Worm (Caenorhabditis elegans) whole organism, L1 larva: Measurements from ENCODE around the gene frpr-13.

ENCODE experiments used
- aly-2 ChIP-seq: fragments of 150-350 bp; optimal IDR thresholded peaks from 2 replicates; lab custom pipeline; 2014; ENCODE audit warnings: missing biosample characterization, missing genetic modification characterization
- lin-15B ChIP-seq: fragments of 150-350 bp; sonication (generic microtip); optimal IDR thresholded peaks from 3 replicates; lab custom pipeline; 2014; ENCODE audit warnings: missing biosample characterization, missing genetic modification characterization
- nhr-47 ChIP-seq: sonication (generic microtip); optimal IDR thresholded peaks from 2 replicates; lab custom pipeline; 2016; ENCODE audit warnings: mild to moderate bottlenecking, missing genetic modification characterization, moderate library complexity, missing compliant biosample characterization
- nhr-71 ChIP-seq: sonication (generic microtip); optimal IDR thresholded peaks from 2 replicates; lab custom pipeline; 2016; ENCODE audit warnings: mild to moderate bottlenecking, missing genetic modification characterization, moderate library complexity, missing compliant biosample characterization
- nhr-84 ChIP-seq: sonication (generic microtip); optimal IDR thresholded peaks from 2 replicates; lab custom pipeline; 2017; ENCODE audit warnings: missing biosample characterization, missing genetic modification characterization
- pqm-1 ChIP-seq: sonication (generic microtip); optimal IDR thresholded peaks from 3 replicates; lab custom pipeline; 2017; ENCODE audit warnings: missing biosample characterization, missing genetic modification characterization
- skn-1 ChIP-seq: fragments of 150-350 bp; optimal IDR thresholded peaks from 2 replicates; lab custom pipeline; 2014; ENCODE audit warnings: missing biosample characterization, missing genetic modification characterization
- snpc-4 ChIP-seq: fragments of 150-350 bp; optimal IDR thresholded peaks from 2 replicates; lab custom pipeline; 2014; ENCODE audit warnings: missing biosample characterization, missing genetic modification characterization
- ztf-11 ChIP-seq, 2 experiments: sonication (generic microtip); optimal IDR thresholded peaks; 2 replicates each; lab custom pipeline; 2016 to 2017; ENCODE audit warnings: missing genetic modification characterization in 2 of 2, missing biosample characterization in 1 of 2, missing compliant biosample characterization in 1 of 2

- TF ChIP-seq lin-15B (tag; lab: Kevin White, UChicago), result no peak
- TF ChIP-seq nhr-71 (tag; lab: Kevin White, UChicago), result no peak
- TF ChIP-seq nhr-47, result no peak
- no peak for TF ChIP-seq ztf-11 (tag; optimal IDR thresholded peaks at IDR 0.05; lab: Kevin White, UChicago)
- no peak for TF ChIP-seq skn-1 (tag; lab: Kevin White, UChicago)
- TF ChIP-seq pqm-1, result no peak
- no peak for TF ChIP-seq nhr-84
- TF ChIP-seq snpc-4 (tag; lab: Kevin White, UChicago), result no peak
- no peak for TF ChIP-seq aly-2
Observed at ce11 chrV:8948365-8948764, 49.5 kb downstream of the frpr-13 start.
